Fruit fly (Drosophila melanogaster) whole organism, embryonic: ENCODE results near the gene CG13369.

Experiments
- BEAF-32 ChIP-seq: fragments of 200-800 bp; sonication (Bioruptor generic); optimal IDR thresholded peaks from 3 replicates; lab custom pipeline; 2017; ENCODE audit warnings: missing biosample characterization, missing genetic modification characterization, mild to moderate bottlenecking, moderate library complexity, missing genetic modification reagents
- CG10321 ChIP-seq: fragments of 200-800 bp; sonication (Bioruptor generic); IDR thresholded peaks from 2 replicates; pipeline ENCODE4 v1.3.6; 2022; ENCODE audit warnings: missing biosample characterization, missing genetic modification characterization
- CG11504 ChIP-seq: fragments of 200-800 bp; sonication (Bioruptor generic); optimal IDR thresholded peaks from 3 replicates; lab custom pipeline; 2019; ENCODE audit warnings: missing biosample characterization, mild to moderate bottlenecking, missing genetic modification characterization, moderate library complexity
- CG11723 ChIP-seq: fragments of 200-800 bp; sonication (Bioruptor generic); optimal IDR thresholded peaks from 2 replicates; lab custom pipeline; 2017; ENCODE audit warnings: missing biosample characterization, mild to moderate bottlenecking, missing genetic modification characterization
- CG12219 ChIP-seq: fragments of 200-800 bp; sonication (Bioruptor generic); optimal IDR thresholded peaks from 3 replicates; lab custom pipeline; 2018; ENCODE audit warnings: missing biosample characterization, mild to moderate bottlenecking, missing genetic modification characterization
- CG13287 ChIP-seq: fragments of 200-800 bp; sonication (Bioruptor generic); IDR thresholded peaks from 2 replicates; pipeline ENCODE4 v1.3.6; 2022; ENCODE audit warnings: missing biosample characterization, missing genetic modification characterization; ENCODE audit not compliant: partially characterized antibody
- CG13296 ChIP-seq: fragments of 200-800 bp; sonication (Bioruptor generic); optimal IDR thresholded peaks from 3 replicates; lab custom pipeline; 2018; ENCODE audit warnings: missing biosample characterization, mild to moderate bottlenecking, missing genetic modification characterization
- CG14014 ChIP-seq: fragments of 200-800 bp; sonication (Bioruptor generic); IDR thresholded peaks from 2 replicates; pipeline ENCODE4 v1.3.6; 2022; ENCODE audit warnings: missing biosample characterization, missing genetic modification characterization
- CG16813 ChIP-seq: fragments of 200-800 bp; sonication (Bioruptor generic); IDR thresholded peaks from 3 replicates; pipeline ENCODE4 v1.3.6; 2022; ENCODE audit warnings: missing biosample characterization, missing genetic modification characterization; ENCODE audit not compliant: partially characterized antibody
- CG17385 ChIP-seq: fragments of 200-800 bp; sonication (Bioruptor generic); optimal IDR thresholded peaks from 3 replicates; lab custom pipeline; 2018; ENCODE audit warnings: missing biosample characterization, mild to moderate bottlenecking, missing genetic modification characterization
- CG31441 ChIP-seq: fragments of 200-800 bp; sonication (Bioruptor generic); IDR thresholded peaks from 2 replicates; pipeline ENCODE4 v1.3.6; 2022; ENCODE audit warnings: missing biosample characterization, missing genetic modification characterization
- CG3281 ChIP-seq: fragments of 200-800 bp; sonication (Bioruptor generic); optimal IDR thresholded peaks from 3 replicates; lab custom pipeline; 2017; ENCODE audit warnings: missing biosample characterization, mild to moderate bottlenecking, missing genetic modification characterization
- CG34224 ChIP-seq: fragments of 200-800 bp; sonication (Bioruptor generic); IDR thresholded peaks from 3 replicates; pipeline ENCODE4 v1.3.6; 2022; ENCODE audit warnings: missing biosample characterization, missing genetic modification characterization; ENCODE audit not compliant: partially characterized antibody
- CG34376 ChIP-seq: fragments of 200-800 bp; sonication (Bioruptor generic); optimal IDR thresholded peaks from 2 replicates; lab custom pipeline; 2018; ENCODE audit warnings: missing biosample characterization, mild to moderate bottlenecking, missing genetic modification characterization
- CG4328 ChIP-seq: fragments of 200-800 bp; sonication (Bioruptor generic); optimal IDR thresholded peaks from 3 replicates; lab custom pipeline; 2017; ENCODE audit warnings: missing biosample characterization, missing genetic modification reagents, missing genetic modification characterization
- CG7963 ChIP-seq: fragments of 200-800 bp; sonication (Bioruptor generic); IDR thresholded peaks from 3 replicates; pipeline ENCODE4 v1.3.6; 2022; ENCODE audit warnings: missing biosample characterization, missing genetic modification characterization; ENCODE audit not compliant: partially characterized antibody
- CG8924 ChIP-seq: fragments of 200-800 bp; optimal IDR thresholded peaks from 3 replicates; lab custom pipeline; 2019; ENCODE audit warnings: missing biosample characterization, mild to moderate bottlenecking, missing genetic modification characterization, moderate library complexity
- CG9727 ChIP-seq: fragments of 200-800 bp; sonication (Bioruptor generic); optimal IDR thresholded peaks from 3 replicates; lab custom pipeline; 2017; ENCODE audit warnings: missing biosample characterization, mild to moderate bottlenecking, missing genetic modification characterization
- CG9797 ChIP-seq: fragments of 200-800 bp; sonication (Bioruptor generic); optimal IDR thresholded peaks from 3 replicates; lab custom pipeline; 2018; ENCODE audit warnings: missing biosample characterization, mild to moderate bottlenecking, missing genetic modification characterization
- Dbx ChIP-seq: fragments of 200-800 bp; sonication (Bioruptor generic); IDR thresholded peaks from 3 replicates; pipeline ENCODE4 v1.3.6; 2022; ENCODE audit warnings: missing biosample characterization, missing genetic modification characterization
- Dll ChIP-seq: fragments of 200-800 bp; sonication (Bioruptor generic); IDR thresholded peaks from 4 replicates; pipeline ENCODE4 v1.3.6; 2022; ENCODE audit warnings: missing biosample characterization, missing genetic modification characterization; ENCODE audit not compliant: partially characterized antibody
- Doc3 ChIP-seq: fragments of 200-800 bp; sonication (Bioruptor generic); IDR thresholded peaks from 3 replicates; pipeline ENCODE4 v1.3.6; 2022; ENCODE audit warnings: missing biosample characterization, missing genetic modification characterization; ENCODE audit not compliant: partially characterized antibody
- Drgx ChIP-seq: fragments of 200-800 bp; sonication (Bioruptor generic); IDR thresholded peaks from 2 replicates; pipeline ENCODE4 v1.3.6; 2022; ENCODE audit warnings: missing biosample characterization, missing genetic modification characterization
- Ets97D ChIP-seq: fragments of 200-800 bp; sonication (Bioruptor generic); optimal IDR thresholded peaks from 3 replicates; lab custom pipeline; 2016; ENCODE audit warnings: missing biosample characterization, missing genetic modification characterization
- Fer2 ChIP-seq: fragments of 200-800 bp; sonication (Bioruptor generic); optimal IDR thresholded peaks from 2 replicates; lab custom pipeline; 2018; ENCODE audit warnings: missing biosample characterization, mild to moderate bottlenecking, missing genetic modification characterization, moderate library complexity
- Fer3 ChIP-seq: fragments of 200-800 bp; sonication (Bioruptor generic); optimal IDR thresholded peaks from 2 replicates; lab custom pipeline; 2018; ENCODE audit warnings: missing biosample characterization, mild to moderate bottlenecking, missing genetic modification characterization, moderate library complexity
- HHEX ChIP-seq: fragments of 200-800 bp; sonication (Bioruptor generic); optimal IDR thresholded peaks from 3 replicates; lab custom pipeline; 2017; ENCODE audit warnings: missing biosample characterization, mild to moderate bottlenecking, missing genetic modification characterization, missing genetic modification reagents
- HLH4C ChIP-seq: fragments of 200-800 bp; sonication (Bioruptor generic); IDR thresholded peaks from 3 replicates; pipeline ENCODE4 v1.3.6; 2022; ENCODE audit warnings: missing biosample characterization, missing genetic modification characterization; ENCODE audit not compliant: partially characterized antibody
- Hsf ChIP-seq: fragments of 200-800 bp; sonication (Bioruptor generic); optimal IDR thresholded peaks from 3 replicates; lab custom pipeline; 2016; ENCODE audit warnings: missing biosample characterization, missing genetic modification characterization
- Scr ChIP-seq: fragments of 200-800 bp; sonication (Bioruptor generic); IDR thresholded peaks from 2 replicates; pipeline ENCODE4 v1.3.6; 2022; ENCODE audit warnings: missing biosample characterization, missing genetic modification characterization; ENCODE audit not compliant: partially characterized antibody
- Sry-δ ChIP-seq: fragments of 200-800 bp; sonication (Bioruptor generic); optimal IDR thresholded peaks from 2 replicates; lab custom pipeline; 2016; ENCODE audit warnings: missing biosample characterization, missing genetic modification characterization
- Stat92E ChIP-seq, 3 experiments: fragments of >200 bp in 2 of 3; fragments of 200-800 bp in 1 of 3; sonication (Bioruptor generic) in 1 of 3; optimal IDR thresholded peaks; 2 replicates each; lab custom pipeline; 2017 to 2019; ENCODE audit warnings: missing biosample characterization in 3 of 3, missing genetic modification characterization in 3 of 3, mild to moderate bottlenecking in 1 of 3, moderate library complexity in 1 of 3
- ato ChIP-seq: fragments of 200-800 bp; sonication (Bioruptor generic); IDR thresholded peaks from 2 replicates; pipeline ENCODE4 v1.3.6; 2022; ENCODE audit warnings: missing biosample characterization, missing genetic modification characterization; ENCODE audit not compliant: partially characterized antibody
- cg ChIP-seq: fragments of 200-800 bp; sonication (Bioruptor generic); optimal IDR thresholded peaks from 3 replicates; lab custom pipeline; 2019; ENCODE audit warnings: missing biosample characterization, mild to moderate bottlenecking, missing genetic modification characterization, moderate library complexity
- dm ChIP-seq: fragments of 200-800 bp; sonication (Bioruptor generic); optimal IDR thresholded peaks from 3 replicates; lab custom pipeline; 2016; ENCODE audit warnings: missing biosample characterization, missing genetic modification characterization
- gfzf ChIP-seq: fragments of 200-800 bp; sonication (Bioruptor generic); optimal IDR thresholded peaks from 2 replicates; lab custom pipeline; 2016; ENCODE audit warnings: missing biosample characterization, mild to moderate bottlenecking, missing genetic modification characterization, moderate library complexity
- hbn ChIP-seq: fragments of 200-800 bp; sonication (Bioruptor generic); IDR thresholded peaks from 2 replicates; pipeline ENCODE4 v1.3.6; 2022; ENCODE audit warnings: missing biosample characterization, missing genetic modification characterization; ENCODE audit not compliant: partially characterized antibody
- knrl ChIP-seq: fragments of 200-800 bp; sonication (Bioruptor generic); IDR thresholded peaks from 3 replicates; pipeline ENCODE4 v1.3.6; 2022; ENCODE audit warnings: missing biosample characterization, missing genetic modification characterization; ENCODE audit not compliant: partially characterized antibody
- mld ChIP-seq: fragments of 200-800 bp; sonication (Bioruptor generic); IDR thresholded peaks from 3 replicates; pipeline ENCODE4 v1.3.6; 2022; ENCODE audit warnings: missing biosample characterization, missing genetic modification characterization; ENCODE audit not compliant: partially characterized antibody
- nerfin-2 ChIP-seq: fragments of 200-800 bp; sonication (Bioruptor generic); IDR thresholded peaks from 2 replicates; pipeline ENCODE4 v1.3.6; 2022; ENCODE audit warnings: missing biosample characterization, missing genetic modification characterization; ENCODE audit not compliant: partially characterized antibody
- nom ChIP-seq: fragments of 200-800 bp; sonication (Bioruptor generic); optimal IDR thresholded peaks from 2 replicates; lab custom pipeline; 2017; ENCODE audit warnings: missing biosample characterization, missing genetic modification characterization, mild to moderate bottlenecking, moderate library complexity, missing genetic modification reagents
- sens ChIP-seq: fragments of 200-800 bp; sonication (Bioruptor generic); peaks from one replicate; lab custom pipeline; 2016; ENCODE audit warnings: missing biosample characterization, missing genetic modification characterization
- so ChIP-seq: fragments of 200-800 bp; sonication (Bioruptor generic); IDR thresholded peaks from 3 replicates; pipeline ENCODE4 v1.3.6; 2022; ENCODE audit warnings: missing biosample characterization, missing genetic modification characterization
- sqz ChIP-seq: fragments of 200-800 bp; sonication (Bioruptor generic); optimal IDR thresholded peaks from 3 replicates; lab custom pipeline; 2018; ENCODE audit warnings: missing biosample characterization, mild to moderate bottlenecking, missing genetic modification characterization
- trem ChIP-seq: fragments of 200-800 bp; optimal IDR thresholded peaks from 3 replicates; lab custom pipeline; 2019; ENCODE audit warnings: missing biosample characterization, mild to moderate bottlenecking, missing genetic modification characterization, moderate library complexity
- vvl ChIP-seq: fragments of 200-800 bp; sonication (Bioruptor generic); IDR thresholded peaks from 2 replicates; pipeline ENCODE4 v1.3.6; 2022; ENCODE audit warnings: missing biosample characterization, missing genetic modification characterization
- zfh1 ChIP-seq: fragments of 200-800 bp; sonication (Bioruptor generic); IDR thresholded peaks from 3 replicates; pipeline ENCODE4 v1.3.6; 2022; ENCODE audit warnings: missing biosample characterization, missing genetic modification characterization

Gene CG13369

dm6 chrX:635495-636142 is 12.4 kb downstream of the CG13369 start, which contains the start of gene Dredd (continued):
- TF ChIP-seq CG10321 (GFP tag; lab: Robert Waterston, UW) (peak; percentile 89), so (no peak), nom (GFP tag; lab: Kevin White, UChicago) (peak; percentile 7), CG16813 (GFP tag; lab: Robert Waterston, UW) (peak; percentile 91), CG14014 (GFP tag; lab: Robert Waterston, UW) (peak; percentile 11; the same call in 1 of the 2 replicates), Doc3 (GFP tag; lab: Robert Waterston, UW) (peak; percentile 80), CG8924 (peak; percentile 73), CG9797 (peak; percentile 56), mld (GFP tag; lab: Robert Waterston, UW) (peak; percentile 78; the same call in 2 of the 3 replicates), CG11723 (GFP tag; lab: Kevin White, UChicago) (no peak), CG7963 (peak; percentile 86), Dll (peak; percentile 93), CG13287 (GFP tag; lab: Robert Waterston, UW) (peak; percentile 92), CG3281 (peak; percentile 17), CG9727 (GFP tag; lab: Kevin White, UChicago) (peak; percentile 2), nerfin-2 (GFP tag; lab: Robert Waterston, UW) (peak; percentile 93), dm (peak; percentile 17), trem (tag; lab: Kevin White, UChicago) (peak; percentile 63), Dbx (GFP tag; lab: Robert Waterston, UW) (0 out of 3 replicates have a peak, but pooled peaks have one; percentile 10), sens (GFP tag; lab: Kevin White, UChicago) (peak; percentile 76), HHEX (no peak), vvl (0 out of 2 replicates have a peak, but pooled peaks have one; percentile 19), Drgx (GFP tag; lab: Robert Waterston, UW) (no peak), BEAF-32 (GFP tag; lab: Kevin White, UChicago) (peak; percentile 95), zfh1 (GFP tag; lab: Robert Waterston, UW) (no peak), CG11504 (tag; lab: Kevin White, UChicago) (no peak), cg (GFP tag; lab: Kevin White, UChicago) (peak; percentile 42), gfzf (peak; percentile 61), Stat92E (GFP tag; optimal IDR thresholded peaks at IDR 0.05; lab: Kevin White, UChicago) (peak in 1 of 3 experiments; percentile 3), Scr (GFP tag; lab: Robert Waterston, UW) (peak; percentile 92), HLH4C (GFP tag; lab: Robert Waterston, UW) (peak; percentile 96), sqz (peak; percentile 51), CG17385 (GFP tag; lab: Kevin White, UChicago) (peak; percentile 25), Sry-δ (GFP tag; lab: Kevin White, UChicago) (peak; percentile 93), Fer3 (tag; lab: Kevin White, UChicago) (no peak), CG34376 (GFP tag; lab: Kevin White, UChicago) (peak; percentile 19), hbn (GFP tag; lab: Robert Waterston, UW) (peak; percentile 81), CG31441 (peak; percentile 44; the same call in 1 of the 2 replicates), CG4328 (GFP tag; lab: Kevin White, UChicago) (no peak), Hsf (GFP tag; lab: Kevin White, UChicago) (no peak), knrl (peak; percentile 90), ato (GFP tag; lab: Robert Waterston, UW) (peak; percentile 73), CG34224 (GFP tag; lab: Robert Waterston, UW) (peak; percentile 84; the same call in 2 of the 3 replicates), Fer2 (tag; lab: Kevin White, UChicago) (no peak), CG13296 (GFP tag; lab: Kevin White, UChicago) (peak; percentile 9), CG12219 (no peak), Ets97D (peak; percentile 80)
